Worm (Caenorhabditis elegans) whole organism, mixed stage, embryonic: ENCODE data around the gene F41B5.1.

Experiments used
- bed-3 ChIP-seq: fragments of 200-800 bp; sonication (Bioruptor generic); optimal IDR thresholded peaks from 3 replicates; lab custom pipeline; 2018; ENCODE audit warnings: mild to moderate bottlenecking, missing genetic modification characterization, moderate library complexity, missing compliant biosample characterization
- lin-13 ChIP-seq: fragments of 150-350 bp; optimal IDR thresholded peaks from 2 replicates; lab custom pipeline; 2014; ENCODE audit warnings: missing biosample characterization, missing genetic modification characterization
- nhr-28 ChIP-seq: fragments of 150-350 bp; optimal IDR thresholded peaks from 2 replicates; lab custom pipeline; 2014; ENCODE audit warnings: missing biosample characterization, missing genetic modification characterization
- sem-2 ChIP-seq: fragments of 200-800 bp; sonication (Bioruptor generic); optimal IDR thresholded peaks from 2 replicates; lab custom pipeline; 2018; ENCODE audit warnings: mild to moderate bottlenecking, missing genetic modification characterization, missing compliant biosample characterization
- unc-39 ChIP-seq: fragments of 150-350 bp; optimal IDR thresholded peaks from 2 replicates; lab custom pipeline; 2014; ENCODE audit warnings: missing biosample characterization, missing genetic modification characterization
- ztf-11 ChIP-seq: fragments of 150-350 bp; optimal IDR thresholded peaks from 2 replicates; lab custom pipeline; 2014; ENCODE audit warnings: missing biosample characterization, missing genetic modification characterization

DNA sequence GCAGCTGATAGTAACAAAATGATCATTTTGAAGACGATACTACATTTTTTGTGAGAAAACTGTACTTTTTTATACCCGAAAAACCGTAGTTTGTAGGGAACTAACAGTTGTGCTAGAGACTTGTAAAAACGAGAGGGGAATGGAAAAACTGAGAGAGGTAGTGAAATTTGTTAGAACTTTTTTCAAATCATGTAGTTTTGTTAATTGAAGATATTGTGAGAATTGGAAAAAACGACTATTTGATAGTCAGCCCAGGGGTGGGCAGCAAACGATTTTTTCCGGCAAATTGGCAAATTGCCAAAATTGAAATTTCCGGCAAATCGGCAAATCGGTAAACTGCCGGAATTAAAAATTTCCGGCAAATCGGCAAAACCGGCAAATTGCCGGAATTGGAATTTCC is 6.0 kb upstream of the F41B5.1 start, which contains the start of gene cyp-33C6:
- TF ChIP-seq ztf-11 (tag; lab: Kevin White, UChicago), result no peak
- TF ChIP-seq unc-39, result no peak
- TF ChIP-seq nhr-28 (tag; lab: Kevin White, UChicago), result no peak
- TF ChIP-seq bed-3 (GFP tag; lab: Kevin White, UChicago), result no peak
- TF ChIP-seq lin-13, result no peak
- TF ChIP-seq sem-2 (GFP tag; lab: Kevin White, UChicago), result no peak
